Worm (Caenorhabditis elegans) whole organism, L2 larva: ENCODE measurements around the gene C47A4.3.

Source experiments
- C34F6.9 ChIP-seq: fragments of 150-350 bp; optimal IDR thresholded peaks from 2 replicates; lab custom pipeline; 2014; ENCODE audit warnings: missing biosample characterization, missing genetic modification characterization
- F13H6.1 ChIP-seq: sonication (generic microtip); optimal IDR thresholded peaks from 2 replicates; lab custom pipeline; 2016; ENCODE audit warnings: missing genetic modification characterization, missing compliant biosample characterization
- R02D3.7 ChIP-seq: fragments of 150-350 bp; optimal IDR thresholded peaks from 2 replicates; lab custom pipeline; 2014; ENCODE audit warnings: missing biosample characterization, missing genetic modification characterization
- Y55F3AM.14 ChIP-seq: fragments of 200-800 bp; sonication (Bioruptor generic); optimal IDR thresholded peaks from 2 replicates; lab custom pipeline; 2018; ENCODE audit warnings: mild to moderate bottlenecking, missing genetic modification characterization, missing compliant biosample characterization
- ZK546.5 ChIP-seq: sonication (generic microtip); optimal IDR thresholded peaks from 2 replicates; lab custom pipeline; 2017; ENCODE audit warnings: missing biosample characterization, missing genetic modification characterization
- alr-1 ChIP-seq: fragments of 150-350 bp; optimal IDR thresholded peaks from 2 replicates; lab custom pipeline; 2014; ENCODE audit warnings: missing biosample characterization, missing genetic modification characterization
- aly-2 ChIP-seq: fragments of 150-350 bp; optimal IDR thresholded peaks from 2 replicates; lab custom pipeline; 2014; ENCODE audit warnings: missing biosample characterization, missing genetic modification characterization
- ama-1 ChIP-seq: fragments of 150-350 bp; optimal IDR thresholded peaks from 2 replicates; lab custom pipeline; 2018; ENCODE audit warnings: inconsistent platforms
- blmp-1 ChIP-seq: sonication (generic microtip); optimal IDR thresholded peaks from 2 replicates; lab custom pipeline; 2017; ENCODE audit warnings: missing genetic modification characterization, mild to moderate bottlenecking, missing compliant biosample characterization, antibody characterized with exemption, moderate library complexity; ENCODE audit not compliant: insufficient read depth
- ceh-16 ChIP-seq: fragments of 150-350 bp; optimal IDR thresholded peaks from 2 replicates; lab custom pipeline; 2014; ENCODE audit warnings: missing biosample characterization, missing genetic modification characterization
- ceh-82 ChIP-seq: fragments of 150-350 bp; optimal IDR thresholded peaks from 2 replicates; lab custom pipeline; 2014; ENCODE audit warnings: missing biosample characterization, missing genetic modification characterization
- crh-2 ChIP-seq: sonication (generic microtip); optimal IDR thresholded peaks from 2 replicates; lab custom pipeline; 2017; ENCODE audit warnings: missing biosample characterization, missing genetic modification characterization
- dmd-4 ChIP-seq: sonication (generic microtip); optimal IDR thresholded peaks from 2 replicates; lab custom pipeline; 2017; ENCODE audit warnings: missing biosample characterization, missing genetic modification characterization
- egl-27 ChIP-seq: sonication (generic microtip); optimal IDR thresholded peaks from 3 replicates; lab custom pipeline; 2017; ENCODE audit warnings: missing biosample characterization, missing genetic modification reagents, missing genetic modification characterization
- elt-1 ChIP-seq: fragments of 150-350 bp; optimal IDR thresholded peaks from 2 replicates; lab custom pipeline; 2014; ENCODE audit warnings: missing biosample characterization, missing genetic modification characterization
- elt-3 ChIP-seq: sonication (generic microtip); optimal IDR thresholded peaks from 2 replicates; lab custom pipeline; 2017; ENCODE audit warnings: missing biosample characterization, missing genetic modification characterization
- lin-13 ChIP-seq: fragments of 150-350 bp; optimal IDR thresholded peaks from 2 replicates; lab custom pipeline; 2014; ENCODE audit warnings: missing biosample characterization, missing genetic modification reagents, missing genetic modification characterization
- lin-39 ChIP-seq: fragments of 150-350 bp; optimal IDR thresholded peaks from 2 replicates; lab custom pipeline; 2014; ENCODE audit warnings: missing biosample characterization, missing genetic modification reagents, missing genetic modification characterization
- lsy-2 ChIP-seq, 2 experiments: fragments of 150-350 bp in 1 of 2; sonication (generic microtip) in 1 of 2; optimal IDR thresholded peaks; 2 replicates each; lab custom pipeline; 2014 to 2017; ENCODE audit warnings: missing biosample characterization in 2 of 2, missing genetic modification characterization in 2 of 2
- mab-5 ChIP-seq: fragments of 150-350 bp; optimal IDR thresholded peaks from 2 replicates; lab custom pipeline; 2014; ENCODE audit warnings: missing biosample characterization, missing genetic modification characterization
- mbf-1 ChIP-seq: sonication (generic microtip); optimal IDR thresholded peaks from 2 replicates; lab custom pipeline; 2017; ENCODE audit warnings: missing biosample characterization, missing genetic modification characterization
- nhr-10 ChIP-seq: sonication (generic microtip); optimal IDR thresholded peaks from 2 replicates; lab custom pipeline; 2017; ENCODE audit warnings: missing biosample characterization, missing genetic modification characterization
- nhr-11 ChIP-seq: fragments of 150-350 bp; optimal IDR thresholded peaks from 2 replicates; lab custom pipeline; 2014; ENCODE audit warnings: missing biosample characterization, missing genetic modification characterization
- nhr-12 ChIP-seq: fragments of 150-350 bp; optimal IDR thresholded peaks from 2 replicates; lab custom pipeline; 2014; ENCODE audit warnings: missing biosample characterization, missing genetic modification characterization
- nhr-129 ChIP-seq: fragments of 150-350 bp; optimal IDR thresholded peaks from 2 replicates; lab custom pipeline; 2014; ENCODE audit warnings: missing biosample characterization, missing genetic modification characterization
- nhr-21 ChIP-seq: fragments of 150-350 bp; optimal IDR thresholded peaks from 2 replicates; lab custom pipeline; 2014; ENCODE audit warnings: missing biosample characterization, missing genetic modification characterization
- nhr-23 ChIP-seq: fragments of 150-350 bp; optimal IDR thresholded peaks from 2 replicates; lab custom pipeline; 2014; ENCODE audit warnings: missing biosample characterization, missing genetic modification reagents, missing genetic modification characterization
- nhr-25 ChIP-seq: fragments of 150-350 bp; sonication (generic microtip); optimal IDR thresholded peaks from 3 replicates; lab custom pipeline; 2014; ENCODE audit warnings: missing biosample characterization, missing genetic modification characterization
- sem-4 ChIP-seq: fragments of 150-350 bp; optimal IDR thresholded peaks from 2 replicates; lab custom pipeline; 2014; ENCODE audit warnings: missing biosample characterization, missing genetic modification reagents, missing genetic modification characterization
- sma-3 ChIP-seq: sonication (generic microtip); optimal IDR thresholded peaks from 2 replicates; lab custom pipeline; 2016; ENCODE audit warnings: missing genetic modification reagents, missing genetic modification characterization, missing compliant biosample characterization
- sma-9 ChIP-seq, 2 experiments: fragments of 150-350 bp in 1 of 2; sonication (generic microtip) in 1 of 2; optimal IDR thresholded peaks; 2 replicates each; lab custom pipeline; 2014 to 2016; ENCODE audit warnings: missing genetic modification characterization in 2 of 2, mild to moderate bottlenecking in 1 of 2, missing biosample characterization in 1 of 2, missing compliant biosample characterization in 1 of 2, missing genetic modification reagents in 1 of 2, moderate library complexity in 1 of 2
- unc-39 ChIP-seq: fragments of 150-350 bp; optimal IDR thresholded peaks from 2 replicates; lab custom pipeline; 2014; ENCODE audit warnings: missing biosample characterization, missing genetic modification characterization
- unc-55 ChIP-seq: fragments of 150-350 bp; sonication (generic microtip); optimal IDR thresholded peaks from 3 replicates; lab custom pipeline; 2014; ENCODE audit warnings: missing biosample characterization, missing genetic modification reagents, missing genetic modification characterization
- unc-62 ChIP-seq: fragments of 150-350 bp; optimal IDR thresholded peaks from 2 replicates; lab custom pipeline; 2014; ENCODE audit warnings: missing biosample characterization, missing genetic modification reagents, missing genetic modification characterization
- zag-1 ChIP-seq: fragments of 150-350 bp; optimal IDR thresholded peaks from 2 replicates; lab custom pipeline; 2014; ENCODE audit warnings: missing biosample characterization, missing genetic modification characterization
- ztf-4 ChIP-seq: fragments of 150-350 bp; optimal IDR thresholded peaks from 2 replicates; lab custom pipeline; 2014; ENCODE audit warnings: missing biosample characterization, missing genetic modification characterization

Gene C47A4.3

DNA sequence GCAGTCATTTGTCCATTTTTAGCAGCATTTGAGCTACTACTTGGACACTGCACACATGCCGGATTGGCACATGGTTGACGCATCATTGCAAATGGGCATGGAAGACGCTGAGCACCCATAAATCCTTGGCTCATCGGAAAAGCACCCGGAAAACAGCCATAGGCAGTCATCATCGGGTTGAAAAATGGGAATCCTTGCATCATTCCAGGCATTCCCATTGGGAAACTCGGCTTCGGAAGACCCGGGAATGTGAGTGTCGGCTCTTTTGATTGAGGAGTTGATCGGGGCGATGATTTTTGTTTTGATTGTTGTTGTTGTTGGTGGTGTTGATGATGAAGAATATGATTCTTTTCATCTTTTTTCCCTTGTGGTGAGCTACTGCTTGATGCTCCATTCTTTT is 39.5 kb downstream of the C47A4.3 start:
- TF ChIP-seq zag-1 (tag; lab: Kevin White, UChicago) (no peak), ZK546.5 (tag; lab: Kevin White, UChicago) (no peak), ama-1 (lab: Kevin White, UChicago) (no peak), nhr-21 (no peak), mab-5 (tag; lab: Kevin White, UChicago) (peak; percentile 57), nhr-129 (tag; lab: Kevin White, UChicago) (peak; percentile 20), Y55F3AM.14 (peak; percentile 29), unc-62 (GFP tag; lab: Kevin White, UChicago) (peak; percentile 2), lin-39 (tag; lab: Kevin White, UChicago) (no peak)
- TF ChIP-seq, all 48 proteins: peak for 4

DNA sequence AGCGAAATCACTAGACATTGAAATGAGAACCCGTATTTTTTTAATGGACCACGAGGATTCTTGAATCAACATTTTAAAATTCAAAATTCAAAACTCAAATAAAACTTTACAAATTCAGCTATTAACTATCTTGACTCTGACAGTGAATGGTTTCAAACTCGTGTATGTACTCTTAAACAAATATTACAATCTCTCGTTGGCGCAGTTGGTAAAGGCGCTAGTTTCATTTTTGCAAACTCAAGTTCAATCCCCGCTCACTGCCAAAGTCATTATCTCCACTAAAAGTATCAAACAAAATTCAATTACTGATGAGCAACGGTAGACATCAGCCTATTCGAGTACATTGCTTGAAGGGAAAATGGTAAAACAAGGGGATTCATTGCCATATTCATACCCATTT is 40.7 kb downstream of the C47A4.3 start:
- TF ChIP-seq nhr-129 (tag; lab: Kevin White, UChicago), result peak; percentile 27
- no peak for TF ChIP-seq mab-5 (tag; lab: Kevin White, UChicago)

DNA sequence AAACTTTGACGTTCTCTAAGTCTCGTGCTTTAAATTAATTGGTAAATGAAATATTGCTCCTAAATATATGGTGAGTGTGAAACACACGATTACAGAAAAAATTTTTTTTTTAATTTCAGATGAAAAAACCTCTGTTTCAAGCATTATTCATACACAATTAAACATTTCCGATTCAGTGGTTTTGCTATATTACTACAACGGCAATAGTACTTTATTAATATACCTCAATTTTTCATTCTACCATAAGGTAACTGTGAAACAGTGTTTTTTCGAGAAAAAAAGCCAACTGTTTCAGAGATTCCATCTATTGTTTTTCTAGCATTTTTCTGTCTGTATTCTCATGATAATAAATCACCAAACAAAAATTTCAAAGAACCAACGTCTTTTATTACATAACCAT is 41.3 kb downstream of the C47A4.3 start:
- TF ChIP-seq elt-3 (tag; lab: Kevin White, UChicago), result no peak
- TF ChIP-seq blmp-1 (tag; lab: Kevin White, UChicago), result no peak
- TF ChIP-seq nhr-129 (tag; lab: Kevin White, UChicago), result no peak
- no peak for TF ChIP-seq ztf-4 (tag; lab: Kevin White, UChicago)
- TF ChIP-seq nhr-25 (tag; lab: Kevin White, UChicago), result peak; percentile 4
- no peak for TF ChIP-seq nhr-12 (tag; lab: Kevin White, UChicago)
- no peak for TF ChIP-seq dmd-4 (tag; lab: Kevin White, UChicago)
- TF ChIP-seq unc-55 (GFP tag; lab: Kevin White, UChicago), result no peak
- TF ChIP-seq mab-5 (tag; lab: Kevin White, UChicago), result peak; percentile 56

DNA sequence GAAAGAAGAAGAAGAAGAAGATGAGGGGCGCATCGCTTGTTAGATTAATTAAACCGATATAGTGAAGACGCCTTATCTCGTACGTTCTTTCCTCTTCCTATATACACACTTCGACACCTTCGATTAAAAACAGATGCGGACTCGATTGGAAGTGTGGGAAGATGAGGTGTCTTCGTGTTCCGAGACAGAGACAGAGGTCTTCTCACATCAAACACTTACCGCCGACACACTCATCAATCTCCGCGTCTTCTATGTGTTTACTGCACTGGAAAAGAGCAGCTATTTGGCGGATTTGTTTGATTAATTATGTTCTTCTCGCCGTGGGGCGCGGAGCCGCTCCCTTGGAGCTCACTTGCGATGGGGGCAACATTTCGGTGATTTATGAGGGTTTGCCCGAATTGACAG is 42.8 kb downstream of the C47A4.3 start:
- TF ChIP-seq nhr-11 (tag; lab: Kevin White, UChicago) (no peak), nhr-10 (tag; lab: Kevin White, UChicago) (no peak), unc-62 (GFP tag; lab: Kevin White, UChicago) (peak; percentile 81), ZK546.5 (tag; lab: Kevin White, UChicago) (no peak), sem-4 (tag; lab: Kevin White, UChicago) (peak; percentile 36), ceh-16 (tag; lab: Kevin White, UChicago) (peak; percentile 86), elt-1 (tag; lab: Kevin White, UChicago) (peak; percentile 52), unc-39 (tag; lab: Kevin White, UChicago) (no peak), ama-1 (lab: Kevin White, UChicago) (no peak), mbf-1 (tag; lab: Kevin White, UChicago) (no peak), F13H6.1 (peak; percentile 53), alr-1 (tag; lab: Kevin White, UChicago) (no peak), mab-5 (tag; lab: Kevin White, UChicago) (peak; percentile 99), nhr-129 (tag; lab: Kevin White, UChicago) (peak; percentile 72), lsy-2 (tag; optimal IDR thresholded peaks at IDR 0.05; lab: Kevin White, UChicago) (peak in 1 of 2 experiments; percentile 43), R02D3.7 (tag; lab: Kevin White, UChicago) (no peak), sma-9 (GFP tag; optimal IDR thresholded peaks at IDR 0.05; lab: Kevin White, UChicago) (peak; percentile 55), sma-9 (tag; optimal IDR thresholded peaks at IDR 0.05; lab: Kevin White, UChicago) (no peak), ceh-82 (tag; lab: Kevin White, UChicago) (no peak), unc-55 (GFP tag; lab: Kevin White, UChicago) (no peak), sma-3 (GFP tag; lab: Kevin White, UChicago) (no peak), lin-39 (tag; lab: Kevin White, UChicago) (peak; percentile 94), egl-27 (tag; lab: Kevin White, UChicago) (peak; percentile 52), aly-2 (tag; lab: Kevin White, UChicago) (no peak), crh-2 (peak; percentile 28), nhr-23 (tag; lab: Kevin White, UChicago) (peak; percentile 73), C34F6.9 (tag; lab: Kevin White, UChicago) (no peak), lin-13 (GFP tag; lab: Kevin White, UChicago) (peak; percentile 18)
